Worm (Caenorhabditis elegans) whole organism, L4/young adult: ENCODE data around the gene Y75D11A.6.

ENCODE experiments used
- dao-5 ChIP-seq: sonication (generic microtip); optimal IDR thresholded peaks from 2 replicates; lab custom pipeline; 2016; ENCODE audit warnings: missing genotype, missing genetic modification characterization, moderate library complexity, missing compliant biosample characterization
- him-1 ChIP-seq: sonication (generic microtip); optimal IDR thresholded peaks from 2 replicates; lab custom pipeline; 2016; ENCODE audit warnings: missing genotype, missing genetic modification reagents, missing genetic modification characterization, missing compliant biosample characterization

DNA sequence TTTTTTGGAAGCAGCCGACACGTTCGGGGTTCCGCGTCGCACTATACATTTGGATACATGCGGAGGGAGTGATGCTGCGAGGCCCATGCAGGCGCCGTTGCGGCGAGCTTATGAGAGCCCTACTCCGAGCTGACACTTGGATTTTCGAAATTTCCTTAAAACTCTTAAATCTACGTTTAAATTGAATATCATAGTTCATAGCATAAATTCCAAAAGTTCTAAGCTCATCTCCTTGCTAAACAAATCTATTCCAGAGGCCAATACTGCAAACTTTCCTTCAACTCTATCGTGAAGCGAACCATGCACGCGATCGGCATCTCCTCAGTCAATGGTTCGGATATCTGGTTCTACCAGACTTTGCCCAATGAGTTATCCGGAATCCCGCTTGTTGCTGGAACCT lies 18.8 kb downstream of the Y75D11A.6 start, which contains the start of gene dgn-3:
- TF ChIP-seq dao-5 (tag; lab: Kevin White, UChicago) (no peak), him-1 (tag; lab: Kevin White, UChicago) (no peak)
